Worm (Caenorhabditis elegans) whole organism, young adult: ENCODE data around the gene nra-3.

Experiments
- akir-1 ChIP-seq: fragments of 200-800 bp; sonication (Bioruptor generic); optimal IDR thresholded peaks from 2 replicates; lab custom pipeline; 2018; ENCODE audit warnings: mild to moderate bottlenecking, missing genetic modification characterization, moderate library complexity, missing compliant biosample characterization
- hmg-20 ChIP-seq: fragments of 200-800 bp; sonication (Bioruptor generic); IDR thresholded peaks from 2 replicates; pipeline ENCODE4 v1.3.6; 2022; ENCODE audit warnings: missing genetic modification reagents, missing genetic modification characterization, missing compliant biosample characterization
- lag-1 ChIP-seq: fragments of 200-800 bp; sonication (Bioruptor generic); IDR thresholded peaks from 2 replicates; pipeline ENCODE4 v1.3.6; 2022; ENCODE audit warnings: missing genetic modification reagents, missing genetic modification characterization, missing compliant biosample characterization
- let-607 ChIP-seq, 2 experiments: fragments of 200-800 bp in 1 of 2; sonication (Bioruptor generic) in 1 of 2; sonication (generic microtip) in 1 of 2; optimal IDR thresholded peaks; 2 replicates each; lab custom pipeline; 2016 to 2018; ENCODE audit warnings: mild to moderate bottlenecking in 2 of 2, missing compliant biosample characterization in 2 of 2, missing genetic modification characterization in 2 of 2, moderate library complexity in 2 of 2, missing genotype in 1 of 2
- nfya-1 ChIP-seq: sonication (generic microtip); optimal IDR thresholded peaks from 2 replicates; lab custom pipeline; 2017; ENCODE audit warnings: antibody characterized with exemption, missing compliant biosample characterization, missing genetic modification characterization, borderline replicate concordance; ENCODE audit not compliant: insufficient read depth
- nhr-90 ChIP-seq: sonication (generic microtip); optimal IDR thresholded peaks from 2 replicates; lab custom pipeline; 2016; ENCODE audit warnings: missing genotype, mild to moderate bottlenecking, missing genetic modification characterization, missing compliant biosample characterization
- rpc-1 ChIP-seq, 2 experiments: fragments of 150-350 bp in 1 of 2; sonication (generic microtip) in 1 of 2; optimal IDR thresholded peaks; 2 replicates each; lab custom pipeline; 2014 to 2018; ENCODE audit warnings: missing biosample characterization in 1 of 2, missing genetic modification characterization in 1 of 2, missing genetic modification reagents in 1 of 2, missing genotype in 1 of 2
- snpc-4 ChIP-seq, 5 experiments: fragments of 150-350 bp in 1 of 5; sonication (generic microtip) in 4 of 5; optimal IDR thresholded peaks; 2 replicates each; lab custom pipeline; 2014 to 2018; ENCODE audit warnings: missing genetic modification characterization in 5 of 5, missing biosample characterization in 3 of 5, antibody characterized with exemption in 2 of 5, mild to moderate bottlenecking in 2 of 5, missing compliant biosample characterization in 2 of 5, missing genotype in 2 of 5, moderate library complexity in 2 of 5, missing genetic modification reagents in 1 of 5
- unc-130 ChIP-seq: sonication (generic microtip); optimal IDR thresholded peaks from 2 replicates; lab custom pipeline; 2016; ENCODE audit warnings: missing genetic modification reagents, missing genetic modification characterization, missing compliant biosample characterization
- ztf-25 ChIP-seq: fragments of 200-800 bp; sonication (Bioruptor generic); IDR thresholded peaks from 2 replicates; pipeline ENCODE4 v1.3.6; 2022; ENCODE audit warnings: missing genetic modification reagents, missing genetic modification characterization, missing compliant biosample characterization

ce11 chrX:9932226-9932773 is 1.0 kb upstream of the nra-3 start, which contains the start of gene tsp-21:
- TF ChIP-seq ztf-25 (GFP tag; lab: Robert Waterston, UW) (no peak), let-607 (tag; optimal IDR thresholded peaks at IDR 0.05; lab: Kevin White, UChicago) (peak in 1 of 2 experiments; percentile 36), snpc-4 (GFP tag; optimal IDR thresholded peaks at IDR 0.05; lab: Kevin White, UChicago) (no peak), snpc-4 (tag; optimal IDR thresholded peaks at IDR 0.05; lab: Kevin White, UChicago) (peak in 3 of 4 experiments; percentile 8 to 47 (median 40)), nhr-90 (tag; lab: Kevin White, UChicago) (peak; percentile 45), nfya-1 (tag; lab: Kevin White, UChicago) (no peak), rpc-1 (optimal IDR thresholded peaks at IDR 0.05; lab: Kevin White, UChicago) (no peak), rpc-1 (tag; optimal IDR thresholded peaks at IDR 0.05; lab: Kevin White, UChicago) (no peak), akir-1 (no peak), unc-130 (GFP tag; lab: Kevin White, UChicago) (no peak), lag-1 (GFP tag; lab: Robert Waterston, UW) (no peak), hmg-20 (GFP tag; lab: Robert Waterston, UW) (no peak)
